Worm (Caenorhabditis elegans) whole organism, L1 larva: ENCODE measurements around the gene ZK1290.10.

Experiments
- pax-3 ChIP-seq: fragments of 200-800 bp; sonication (Bioruptor generic); optimal IDR thresholded peaks from 2 replicates; lab custom pipeline; 2018; ENCODE audit warnings: mild to moderate bottlenecking, missing genetic modification characterization, moderate library complexity, missing compliant biosample characterization
- unc-62 ChIP-seq: fragments of 150-350 bp; optimal IDR thresholded peaks from 2 replicates; lab custom pipeline; 2014; ENCODE audit warnings: missing biosample characterization, missing genetic modification reagents, missing genetic modification characterization

DNA sequence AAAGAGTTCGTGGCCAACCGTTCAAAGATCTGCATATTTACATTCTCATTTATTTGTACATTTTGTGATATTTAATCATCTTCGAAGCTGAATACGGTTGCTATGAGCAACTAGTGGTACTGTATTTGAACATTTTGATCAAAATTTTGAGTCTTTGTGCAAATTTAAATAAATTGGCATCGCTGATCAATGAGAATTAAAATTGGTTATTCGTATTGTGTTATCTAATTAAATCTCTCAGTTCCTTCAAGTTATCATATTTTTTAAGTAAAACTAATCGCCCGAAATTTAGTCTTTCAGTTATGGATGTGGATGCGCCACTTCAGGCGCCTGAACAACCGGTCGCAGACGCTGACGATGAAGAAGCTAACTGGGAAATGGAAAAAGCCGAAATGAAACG is 45.7 kb upstream of the ZK1290.10 start, which contains the start of gene npp-21:
- TF ChIP-seq unc-62 (GFP tag; lab: Kevin White, UChicago): no peak
- TF ChIP-seq pax-3 (tag; lab: Kevin White, UChicago): no peak
